Worm (Caenorhabditis elegans): ENCODE data around the gene Y116A8C.40.

The Y116A8C.40 gene

ce11 chrIV:17099113-17099512, 51.7 kb downstream of the Y116A8C.40 start:
- TF ChIP-seq K11D2.4 (GFP tag; IDR thresholded peaks at IDR 0.05) (no peak), mel-28 (tag; optimal IDR thresholded peaks at IDR 0.05; ENCODE audit: borderline replicate concordance) (no peak), B0019.2 (GFP tag; conservative IDR thresholded peaks at IDR 0.05) (no peak), snpc-4 (GFP tag; optimal IDR thresholded peaks at IDR 0.05) (no peak), snpc-4 (tag; optimal IDR thresholded peaks at IDR 0.05) (peak in 1 of 4 experiments; percentile 4)

- TF ChIP-seq snpc-4 (GFP tag; optimal IDR thresholded peaks at IDR 0.05) (peak; percentile 4), snpc-4 (tag; optimal IDR thresholded peaks at IDR 0.05) (no peak), tbp1 (GFP tag; optimal IDR thresholded peaks at IDR 0.05) (no peak)
Observed at ce11 chrIV:17096168-17096567, 54.6 kb downstream of the Y116A8C.40 start, which contains the start of gene Y116A8C.27. Y116A8C.27 (minus strand) TSS chrIV:17096268.

Measured in whole organism, young adult.